Worm (Caenorhabditis elegans): Measurements from ENCODE around the gene W04G3.7.
A peak's percentile ranks its signal among the peaks of the same experiment; 100 is the strongest.

W04G3.7 gene

DNA sequence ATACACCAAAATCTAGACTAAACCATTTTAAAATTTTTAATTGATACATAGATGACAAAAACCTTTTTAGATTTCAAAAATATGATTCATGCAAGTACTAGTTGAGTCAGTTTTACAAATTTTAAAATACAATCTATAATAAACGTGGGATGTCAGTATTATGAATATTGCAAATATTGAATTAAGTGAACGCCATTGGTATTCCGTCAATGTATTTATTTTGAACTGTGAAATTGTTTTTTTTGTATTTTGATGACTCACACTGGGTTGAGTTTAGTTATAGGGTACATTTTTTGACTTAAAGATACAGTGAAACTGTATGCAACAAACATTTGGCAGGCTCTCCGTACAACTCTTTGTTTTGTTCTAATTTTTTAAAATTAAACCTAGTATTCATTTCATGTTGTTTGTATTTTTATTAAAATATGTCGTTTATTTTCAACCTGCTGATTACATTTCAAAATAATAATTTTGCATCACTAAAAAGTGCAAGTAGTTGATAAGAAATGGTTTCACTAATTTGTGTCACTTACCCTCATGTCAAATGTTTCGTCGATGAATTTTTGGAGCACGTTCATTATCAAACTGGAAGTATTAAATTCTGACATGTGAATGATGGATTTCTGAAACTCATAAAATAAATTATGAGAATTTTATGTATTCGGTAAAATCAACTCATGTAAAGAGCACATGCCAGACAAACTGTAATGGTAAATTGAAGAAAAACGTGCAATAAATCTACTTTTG, 20.0 kb upstream of the W04G3.7 start, which contains the start of gene W02H3.1:
Gene W02H3.1, minus strand, starts transcription at position 578 of the 747 bp plus-strand sequence.
- TF ChIP-seq ceh-6 (GFP tag; optimal IDR thresholded peaks at IDR 0.05), result no peak
- no peak for TF ChIP-seq T23F11.4 (GFP tag; optimal IDR thresholded peaks at IDR 0.05)
- no peak for TF ChIP-seq ceh-34 (tag; optimal IDR thresholded peaks at IDR 0.05)
- no peak for TF ChIP-seq zip-5 (tag; optimal IDR thresholded peaks at IDR 0.05)

DNA sequence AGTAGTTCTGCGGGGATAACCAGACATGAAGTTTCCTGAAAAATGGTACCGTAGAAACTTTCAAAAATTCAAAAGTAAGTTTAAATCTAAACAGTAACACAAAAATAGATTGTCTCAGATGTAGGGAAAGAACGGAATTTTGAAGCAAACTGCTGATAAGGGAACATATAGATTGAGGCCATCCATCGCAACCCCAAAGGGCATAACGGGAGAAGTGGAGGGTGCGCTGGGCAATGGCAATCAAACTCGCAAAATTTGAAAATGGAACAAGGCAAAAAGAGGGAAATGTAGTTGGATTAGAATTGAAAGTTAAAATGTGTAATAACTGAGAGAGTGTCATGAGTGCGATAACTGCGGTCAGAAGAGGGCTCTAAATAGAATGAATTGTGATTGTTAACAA, 18.1 kb upstream of the W04G3.7 start:
- TF ChIP-seq unc-55 (GFP tag; optimal IDR thresholded peaks at IDR 0.05) (no peak), ceh-45 (GFP tag; IDR thresholded peaks at IDR 0.05) (no peak), rnt-1 (tag; optimal IDR thresholded peaks at IDR 0.05) (no peak), nfya-1 (tag; optimal IDR thresholded peaks at IDR 0.05) (no peak)

DNA sequence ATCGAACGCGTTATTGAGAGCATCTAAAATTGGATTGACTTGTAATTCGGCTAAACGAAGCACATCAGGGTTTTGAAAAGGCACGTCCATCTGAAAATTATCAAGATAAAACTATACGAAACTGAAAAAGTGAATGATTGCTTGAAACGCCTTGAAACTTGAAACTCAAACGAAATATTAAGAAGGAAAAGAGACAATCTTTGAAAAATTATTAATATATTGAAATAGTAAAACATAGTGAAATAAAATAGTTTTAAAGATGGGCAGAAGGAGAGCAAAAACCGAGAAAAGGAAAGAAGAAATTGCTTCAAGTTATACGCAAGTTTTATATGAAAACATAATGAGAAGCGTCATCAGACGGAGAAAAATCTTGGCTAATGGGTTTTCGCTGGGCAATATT, 13.0 kb upstream of the W04G3.7 start, which contains the start of gene W02H3.3:
Gene W02H3.3, minus strand, starts transcription at position 101 of the 400 bp plus-strand sequence.
- TF ChIP-seq Y22D7AL.16 (tag; optimal IDR thresholded peaks at IDR 0.05) (no peak), pha-2 (tag; optimal IDR thresholded peaks at IDR 0.05) (no peak), unc-55 (GFP tag; optimal IDR thresholded peaks at IDR 0.05) (no peak), ceh-24 (tag; optimal IDR thresholded peaks at IDR 0.05) (no peak), sdc-2 (tag; optimal IDR thresholded peaks at IDR 0.05) (no peak), fkh-6 (tag; optimal IDR thresholded peaks at IDR 0.05) (no peak), syd-9 (tag; optimal IDR thresholded peaks at IDR 0.05) (no peak), ama-1 (optimal IDR thresholded peaks at IDR 0.05) (no peak), nfya-1 (tag; optimal IDR thresholded peaks at IDR 0.05) (no peak), ceh-30 (tag; optimal IDR thresholded peaks at IDR 0.05) (no peak), pha-4 (tag; optimal IDR thresholded peaks at IDR 0.05) (no peak)

DNA sequence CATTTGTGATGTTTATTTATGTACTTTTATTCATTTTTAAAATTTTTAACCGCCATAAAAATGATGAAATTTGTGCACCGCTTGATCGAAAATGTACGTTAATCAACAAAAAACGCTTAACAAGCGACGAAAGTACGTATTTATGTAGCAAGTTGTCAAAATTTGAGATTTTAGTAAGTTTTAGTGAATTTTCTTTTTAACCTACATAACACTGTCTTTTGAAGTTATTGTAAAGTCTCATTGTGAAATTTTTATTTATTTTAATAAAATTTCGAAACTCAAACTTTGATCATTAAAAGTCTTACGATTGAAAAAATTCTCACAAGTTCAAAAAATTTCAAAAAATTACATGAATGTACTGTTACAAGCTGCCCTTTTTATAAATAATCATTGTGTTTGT, 12.3 kb upstream of the W04G3.7 start:
- no peak for TF ChIP-seq tbx-2 (tag; optimal IDR thresholded peaks at IDR 0.05)
- no peak for TF ChIP-seq pqm-1 (tag; optimal IDR thresholded peaks at IDR 0.05)
- TF ChIP-seq fax-1 (tag; optimal IDR thresholded peaks at IDR 0.05), result no peak
- no peak for TF ChIP-seq pat-9 (tag; optimal IDR thresholded peaks at IDR 0.05)
- TF ChIP-seq F13H6.1 (tag; optimal IDR thresholded peaks at IDR 0.05), result no peak
- no peak for TF ChIP-seq pha-2 (tag; optimal IDR thresholded peaks at IDR 0.05)
- TF ChIP-seq nhr-11 (tag; optimal IDR thresholded peaks at IDR 0.05), result no peak
- no peak for TF ChIP-seq ceh-48 (tag; optimal IDR thresholded peaks at IDR 0.05)
- TF ChIP-seq gmeb-2 (tag; optimal IDR thresholded peaks at IDR 0.05), result no peak
- TF ChIP-seq ceh-22 (tag; optimal IDR thresholded peaks at IDR 0.05), result no peak
- TF ChIP-seq odd-2 (tag; optimal IDR thresholded peaks at IDR 0.05), result no peak
- TF ChIP-seq unc-3 (GFP tag; conservative IDR thresholded peaks at IDR 0.05), result no peak
- TF ChIP-seq unc-3 (tag; optimal IDR thresholded peaks at IDR 0.05), result no peak
- no peak for TF ChIP-seq ets-4 (tag; optimal IDR thresholded peaks at IDR 0.05)
- TF ChIP-seq npax-4 (tag; optimal IDR thresholded peaks at IDR 0.05), result no peak
- TF ChIP-seq ceh-14 (tag; optimal IDR thresholded peaks at IDR 0.05), result no peak

DNA sequence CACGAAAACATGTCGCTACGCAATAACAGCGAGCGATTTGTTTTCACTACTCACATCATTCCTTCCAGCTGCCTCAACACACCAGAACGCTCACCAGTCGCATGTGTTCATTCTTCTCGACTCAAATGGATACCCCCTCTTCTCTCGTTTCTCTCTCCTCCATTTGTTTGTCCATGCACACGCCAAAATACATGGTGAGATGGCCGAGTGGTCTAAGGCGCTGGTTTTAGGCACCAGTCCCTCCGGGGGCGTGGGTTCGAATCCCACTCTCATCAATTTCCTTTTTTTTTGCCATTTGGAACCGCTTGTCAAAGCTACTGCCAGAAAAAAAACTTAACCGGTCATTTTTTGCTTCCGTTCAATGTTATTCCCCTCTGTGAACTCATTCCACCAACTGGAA, 10.4 kb upstream of the W04G3.7 start:
- TF ChIP-seq elt-2 (tag; optimal IDR thresholded peaks at IDR 0.05) (peak; percentile 83), hlh-15 (tag; optimal IDR thresholded peaks at IDR 0.05) (no peak), dve-1 (tag; optimal IDR thresholded peaks at IDR 0.05) (peak; percentile 65), madf-2 (tag; optimal IDR thresholded peaks at IDR 0.05) (peak; percentile 71), unc-55 (GFP tag; optimal IDR thresholded peaks at IDR 0.05) (no peak), pha-4 (tag; optimal IDR thresholded peaks at IDR 0.05) (no peak), nfya-1 (tag; optimal IDR thresholded peaks at IDR 0.05) (peak; percentile 73), T23F11.4 (GFP tag; optimal IDR thresholded peaks at IDR 0.05) (peak; percentile 39), ceh-18 (tag; optimal IDR thresholded peaks at IDR 0.05) (peak; percentile 76), npax-4 (tag; optimal IDR thresholded peaks at IDR 0.05) (peak; percentile 26), pqm-1 (tag; optimal IDR thresholded peaks at IDR 0.05) (peak; percentile 47), ceh-45 (GFP tag; IDR thresholded peaks at IDR 0.05) (peak; percentile 63; the same call in 1 of the 2 replicates), sdc-2 (tag; optimal IDR thresholded peaks at IDR 0.05) (peak; percentile 97), unc-3 (GFP tag; conservative IDR thresholded peaks at IDR 0.05) (peak; percentile 77), unc-3 (tag; optimal IDR thresholded peaks at IDR 0.05) (peak; percentile 55), ztf-16 (tag; optimal IDR thresholded peaks at IDR 0.05) (peak; percentile 66), elt-4 (tag; optimal IDR thresholded peaks at IDR 0.05) (peak; percentile 67), ceh-48 (tag; optimal IDR thresholded peaks at IDR 0.05) (peak; percentile 62), unc-86 (tag; optimal IDR thresholded peaks at IDR 0.05) (peak; percentile 74), C38D4.7 (GFP tag; optimal IDR thresholded peaks at IDR 0.05) (peak; percentile 66), nhr-11 (tag; optimal IDR thresholded peaks at IDR 0.05) (no peak), mec-3 (tag; optimal IDR thresholded peaks at IDR 0.05; ENCODE audit: borderline replicate concordance) (peak; percentile 40), ceh-31 (tag; optimal IDR thresholded peaks at IDR 0.05) (peak; percentile 78), ref-2 (tag; optimal IDR thresholded peaks at IDR 0.05) (peak; percentile 84), ceh-24 (tag; optimal IDR thresholded peaks at IDR 0.05) (no peak)

All from whole organism, late embryonic.